Worm (Caenorhabditis elegans) whole organism, L3 larva: ENCODE data around the gene tbck-1.

Experiments used
- R02D3.7 ChIP-seq: fragments of 150-350 bp; optimal IDR thresholded peaks from 2 replicates; lab custom pipeline; 2014; ENCODE audit warnings: missing biosample characterization, missing genetic modification characterization
- aly-2 ChIP-seq: fragments of 150-350 bp; optimal IDR thresholded peaks from 2 replicates; lab custom pipeline; 2014; ENCODE audit warnings: missing biosample characterization, missing genetic modification characterization
- ama-1 ChIP-seq: fragments of 150-350 bp; optimal IDR thresholded peaks from 2 replicates; lab custom pipeline; 2018
- daf-12 ChIP-seq: fragments of 150-350 bp; optimal IDR thresholded peaks from 2 replicates; lab custom pipeline; 2014; ENCODE audit warnings: missing biosample characterization, missing genetic modification reagents, missing genetic modification characterization
- egl-27 ChIP-seq: sonication (generic microtip); optimal IDR thresholded peaks from 4 replicates; lab custom pipeline; 2017; ENCODE audit warnings: missing biosample characterization, missing genetic modification reagents, missing genetic modification characterization
- egl-5 ChIP-seq: fragments of 150-350 bp; optimal IDR thresholded peaks from 2 replicates; lab custom pipeline; 2017; ENCODE audit warnings: missing biosample characterization, missing genetic modification reagents, missing genetic modification characterization, inconsistent platforms
- elt-1 ChIP-seq: fragments of 150-350 bp; optimal IDR thresholded peaks from 2 replicates; lab custom pipeline; 2014; ENCODE audit warnings: missing biosample characterization, missing genetic modification characterization
- elt-2 ChIP-seq: sonication (generic microtip); optimal IDR thresholded peaks from 2 replicates; lab custom pipeline; 2016; ENCODE audit warnings: missing genetic modification reagents, mild to moderate bottlenecking, missing genetic modification characterization, missing compliant biosample characterization
- elt-3 ChIP-seq, 3 experiments: fragments of 150-350 bp in 1 of 3; sonication (generic microtip) in 2 of 3; optimal IDR thresholded peaks; 2 replicates in 2 of 3; 4 replicates in 1 of 3; lab custom pipeline; 2014 to 2017; ENCODE audit warnings: missing biosample characterization in 3 of 3, missing genetic modification characterization in 3 of 3
- eor-1 ChIP-seq, 2 experiments: fragments of 150-350 bp; optimal IDR thresholded peaks; 2 replicates each; lab custom pipeline; 2014 to 2018; ENCODE audit warnings: missing biosample characterization in 2 of 2, missing genetic modification characterization in 2 of 2
- fkh-10 ChIP-seq: sonication (generic microtip); optimal IDR thresholded peaks from 2 replicates; lab custom pipeline; 2017; ENCODE audit warnings: missing biosample characterization, missing genetic modification reagents, missing genetic modification characterization
- fkh-2 ChIP-seq: fragments of 150-350 bp; optimal IDR thresholded peaks from 2 replicates; lab custom pipeline; 2014; ENCODE audit warnings: missing biosample characterization, missing genetic modification reagents, missing genetic modification characterization
- hmg-11 ChIP-seq: sonication (generic microtip); optimal IDR thresholded peaks from 2 replicates; lab custom pipeline; 2016; ENCODE audit warnings: missing genetic modification characterization, missing compliant biosample characterization
- jun-1 ChIP-seq: fragments of 150-350 bp; optimal IDR thresholded peaks from 2 replicates; lab custom pipeline; 2014; ENCODE audit warnings: missing biosample characterization, missing genetic modification reagents, missing genetic modification characterization
- lin-15B ChIP-seq: fragments of 150-350 bp; optimal IDR thresholded peaks from 2 replicates; lab custom pipeline; 2014; ENCODE audit warnings: missing biosample characterization, missing genetic modification characterization
- lin-39 ChIP-seq: fragments of 150-350 bp; optimal IDR thresholded peaks from 2 replicates; lab custom pipeline; 2018; ENCODE audit warnings: missing biosample characterization, missing genetic modification reagents, missing genetic modification characterization
- lsy-12 ChIP-seq: sonication (generic microtip); optimal IDR thresholded peaks from 2 replicates; lab custom pipeline; 2016; ENCODE audit warnings: mild to moderate bottlenecking, missing genetic modification characterization, missing compliant biosample characterization
- mml-1 ChIP-seq: fragments of 150-350 bp; sonication (generic microtip); optimal IDR thresholded peaks from 3 replicates; lab custom pipeline; 2014; ENCODE audit warnings: missing biosample characterization, missing genetic modification characterization
- nfya-1 ChIP-seq: sonication (generic microtip); optimal IDR thresholded peaks from 2 replicates; lab custom pipeline; 2017; ENCODE audit warnings: missing genetic modification characterization, mild to moderate bottlenecking, missing compliant biosample characterization, antibody characterized with exemption, moderate library complexity; ENCODE audit not compliant: insufficient read depth
- nhr-11 ChIP-seq: fragments of 150-350 bp; optimal IDR thresholded peaks from 2 replicates; lab custom pipeline; 2014; ENCODE audit warnings: missing biosample characterization, missing genetic modification characterization
- nhr-12 ChIP-seq: fragments of 150-350 bp; optimal IDR thresholded peaks from 2 replicates; lab custom pipeline; 2014; ENCODE audit warnings: missing biosample characterization, missing genetic modification characterization
- nhr-237 ChIP-seq: fragments of 150-350 bp; optimal IDR thresholded peaks from 2 replicates; lab custom pipeline; 2014; ENCODE audit warnings: missing biosample characterization, missing genetic modification characterization
- nhr-25 ChIP-seq: sonication (generic microtip); optimal IDR thresholded peaks from 2 replicates; lab custom pipeline; 2017; ENCODE audit warnings: missing biosample characterization, missing genetic modification characterization
- nhr-28 ChIP-seq: fragments of 150-350 bp; optimal IDR thresholded peaks from 2 replicates; lab custom pipeline; 2014; ENCODE audit warnings: missing biosample characterization, missing genetic modification characterization
- nhr-43 ChIP-seq: sonication (generic microtip); optimal IDR thresholded peaks from 2 replicates; lab custom pipeline; 2016; ENCODE audit warnings: mild to moderate bottlenecking, missing genetic modification characterization, missing compliant biosample characterization; ENCODE audit not compliant: poor library complexity, severe bottlenecking
- nhr-67 ChIP-seq: fragments of 150-350 bp; optimal IDR thresholded peaks from 2 replicates; lab custom pipeline; 2014; ENCODE audit warnings: missing biosample characterization, missing genetic modification characterization
- nhr-77 ChIP-seq: fragments of 150-350 bp; optimal IDR thresholded peaks from 2 replicates; lab custom pipeline; 2014; ENCODE audit warnings: missing biosample characterization, missing genetic modification characterization
- pha-4 ChIP-seq: fragments of 150-350 bp; optimal IDR thresholded peaks from 2 replicates; lab custom pipeline; 2014; ENCODE audit warnings: missing biosample characterization, missing genetic modification reagents, missing genetic modification characterization
- pqm-1 ChIP-seq: fragments of 150-350 bp; optimal IDR thresholded peaks from 2 replicates; lab custom pipeline; 2017; ENCODE audit warnings: missing biosample characterization, missing genetic modification characterization, inconsistent platforms
- skn-1 ChIP-seq: fragments of 150-350 bp; optimal IDR thresholded peaks from 2 replicates; lab custom pipeline; 2014; ENCODE audit warnings: missing biosample characterization, missing genetic modification characterization
- tbx-2 ChIP-seq: sonication (generic microtip); optimal IDR thresholded peaks from 2 replicates; lab custom pipeline; 2016; ENCODE audit warnings: mild to moderate bottlenecking, missing genetic modification characterization, missing compliant biosample characterization
- unc-62 ChIP-seq: fragments of 150-350 bp; sonication (generic microtip); optimal IDR thresholded peaks from 4 replicates; lab custom pipeline; 2014; ENCODE audit warnings: missing biosample characterization, missing genetic modification reagents, missing genetic modification characterization
- zag-1 ChIP-seq: fragments of 150-350 bp; optimal IDR thresholded peaks from 2 replicates; lab custom pipeline; 2014; ENCODE audit warnings: missing biosample characterization, missing genetic modification characterization
- ztf-11 ChIP-seq: fragments of 150-350 bp; optimal IDR thresholded peaks from 2 replicates; lab custom pipeline; 2014; ENCODE audit warnings: missing biosample characterization, missing genetic modification characterization
- ztf-4 ChIP-seq: fragments of 150-350 bp; optimal IDR thresholded peaks from 2 replicates; lab custom pipeline; 2014; ENCODE audit warnings: missing biosample characterization, missing genetic modification characterization

tbck-1 gene

ce11 chrII:4797071-4797470 is 31.3 kb upstream of the tbck-1 start, which contains the start of gene C33F10.14:
TSS of gene C33F10.14 (plus strand) at chrII:4797371.
- no peak for TF ChIP-seq elt-3 (tag; optimal IDR thresholded peaks at IDR 0.05; lab: Kevin White, UChicago)
- no peak for TF ChIP-seq nhr-11 (tag; lab: Kevin White, UChicago)
- no peak for TF ChIP-seq R02D3.7
- no peak for TF ChIP-seq lin-15B
- no peak for TF ChIP-seq hmg-11
- TF ChIP-seq elt-2 (tag; lab: Kevin White, UChicago), result no peak
- no peak for TF ChIP-seq skn-1 (tag; lab: Kevin White, UChicago)
- TF ChIP-seq pqm-1, result no peak
- no peak for TF ChIP-seq zag-1
- no peak for TF ChIP-seq nhr-43
- no peak for TF ChIP-seq pha-4
- no peak for TF ChIP-seq fkh-10
- no peak for TF ChIP-seq eor-1 (tag; optimal IDR thresholded peaks at IDR 0.05; lab: Kevin White, UChicago)
- no peak for TF ChIP-seq ama-1 (lab: Kevin White, UChicago)
- no peak for TF ChIP-seq jun-1 (tag; lab: Kevin White, UChicago)
- no peak for TF ChIP-seq tbx-2
- TF ChIP-seq, all 47 proteins: peak for 0

- no peak for TF ChIP-seq ztf-11
- TF ChIP-seq fkh-2, result no peak
- TF ChIP-seq ztf-4, result no peak
- TF ChIP-seq skn-1 (tag; lab: Kevin White, UChicago), result no peak
- TF ChIP-seq fkh-10, result no peak
- TF ChIP-seq nhr-77 (tag; lab: Kevin White, UChicago), result no peak
- TF ChIP-seq daf-12 (tag; lab: Kevin White, UChicago), result no peak
- no peak for TF ChIP-seq nhr-11 (tag; lab: Kevin White, UChicago)
- no peak for TF ChIP-seq nhr-12 (tag; lab: Kevin White, UChicago)
These were observed 27.8 kb upstream of the tbck-1 start for ce11 chrII:4800524-4800923.

- TF ChIP-seq pha-4 (peak; percentile 10), nhr-12 (tag; lab: Kevin White, UChicago) (no peak), nhr-43 (no peak), elt-3 (tag; optimal IDR thresholded peaks at IDR 0.05; lab: Kevin White, UChicago) (no peak), zag-1 (no peak), nhr-237 (tag; lab: Kevin White, UChicago) (no peak), aly-2 (tag; lab: Kevin White, UChicago) (no peak), elt-2 (tag; lab: Kevin White, UChicago) (peak; percentile 96), daf-12 (tag; lab: Kevin White, UChicago) (no peak), egl-5 (no peak), nhr-25 (no peak), nhr-28 (tag; lab: Kevin White, UChicago) (no peak), lsy-12 (tag; lab: Kevin White, UChicago) (no peak), skn-1 (tag; lab: Kevin White, UChicago) (no peak), fkh-10 (no peak), pqm-1 (peak; percentile 38), fkh-2 (no peak)
These were observed 25.4 kb upstream of the tbck-1 start for ce11 chrII:4802917-4803316.

ce11 chrII:4805799-4806198 is 22.6 kb upstream of the tbck-1 start:
- TF ChIP-seq nhr-77 (tag; lab: Kevin White, UChicago) (no peak), egl-5 (peak; percentile 16)

- TF ChIP-seq elt-2 (tag; lab: Kevin White, UChicago), result no peak
- TF ChIP-seq mml-1 (tag; lab: Kevin White, UChicago), result no peak
- no peak for TF ChIP-seq fkh-10
- TF ChIP-seq lin-15B, result no peak
- TF ChIP-seq nfya-1 (tag; lab: Kevin White, UChicago), result no peak
- no peak for TF ChIP-seq pha-4
- TF ChIP-seq nhr-67 (tag; lab: Kevin White, UChicago), result no peak
- TF ChIP-seq elt-1 (tag; lab: Kevin White, UChicago), result peak; percentile 34
- no peak for TF ChIP-seq egl-27 (tag; lab: Kevin White, UChicago)
- peak; percentile 41 for TF ChIP-seq unc-62 (GFP tag; lab: Kevin White, UChicago)
- TF ChIP-seq fkh-2, result no peak
- TF ChIP-seq ama-1 (lab: Kevin White, UChicago), result no peak
- no peak for TF ChIP-seq nhr-77 (tag; lab: Kevin White, UChicago)
- peak; percentile 36 for TF ChIP-seq lin-39 (tag; lab: Kevin White, UChicago)
- TF ChIP-seq skn-1 (tag; lab: Kevin White, UChicago), result no peak
- TF ChIP-seq, all 47 proteins: peak for 3
These were observed 22.1 kb upstream of the tbck-1 start for ce11 chrII:4806261-4806660.
